ENCODE assay signal across 3 fruit fly cellular contexts in genomic region chr3R:14431887-14432286, dm6.
A peak's percentile ranks its signal among the peaks of the same experiment; 100 is the strongest.
TF ChIP-seq lines count a peak whose summit lies in the region.

No protein-coding gene starts in this region.

- TF ChIP-seq CTCF in whole organism, embryonic (GFP tag; optimal IDR thresholded peaks at IDR 0.05; lab: Kevin White, UChicago): no peak

TF ChIP-seq in whole organism, embryonic, 481 proteins besides CTCF, POLR2A, EP300 and RAD21:
- TF ChIP-seq CG17361 (GFP tag; IDR thresholded peaks at IDR 0.05; lab: Robert Waterston, UW): no peak
- TF ChIP-seq zfh1 (GFP tag; IDR thresholded peaks at IDR 0.05; lab: Robert Waterston, UW): 0 out of 3 replicates have a peak, but pooled peaks have one; percentile 3
- TF ChIP-seq Bgb (GFP tag; IDR thresholded peaks at IDR 0.05; lab: Robert Waterston, UW; ENCODE audit: partially characterized antibody): no peak
- TF ChIP-seq run (tag; optimal IDR thresholded peaks at IDR 0.05; lab: Kevin White, UChicago): no peak
- TF ChIP-seq CG4707 (GFP tag; optimal IDR thresholded peaks at IDR 0.05; lab: Kevin White, UChicago): no peak
- TF ChIP-seq Ets65A (GFP tag; lab: Kevin White, UChicago): peak; percentile 84
- peak; percentile 67 for TF ChIP-seq CG8478 (optimal IDR thresholded peaks at IDR 0.05; lab: Kevin White, UChicago)
- TF ChIP-seq CG7271 (tag; optimal IDR thresholded peaks at IDR 0.05; lab: Kevin White, UChicago): no peak
- TF ChIP-seq ci (GFP tag; IDR thresholded peaks at IDR 0.05; lab: Robert Waterston, UW): 0 out of 3 replicates have a peak, but pooled peaks have one; percentile 16
- no peak for TF ChIP-seq phol (tag; optimal IDR thresholded peaks at IDR 0.05; lab: Kevin White, UChicago)

TF ChIP-seq in whole organism, prepupa, 60 proteins besides CTCF, POLR2A, EP300 and RAD21:
- peak in 1 of 2 experiments; percentile 7 for TF ChIP-seq ss (GFP tag; optimal IDR thresholded peaks at IDR 0.05; lab: Kevin White, UChicago)
- TF ChIP-seq Hr4 (GFP tag; optimal IDR thresholded peaks at IDR 0.05; lab: Kevin White, UChicago): no peak
- peak; percentile 36 for TF ChIP-seq net (GFP tag; optimal IDR thresholded peaks at IDR 0.05; lab: Kevin White, UChicago)
- TF ChIP-seq CG3919 (GFP tag; optimal IDR thresholded peaks at IDR 0.05; lab: Kevin White, UChicago): peak; percentile 73
- no peak for TF ChIP-seq CG10631 (GFP tag; optimal IDR thresholded peaks at IDR 0.05; lab: Kevin White, UChicago)
- 0 out of 3 replicates have a peak, but pooled peaks have one; percentile 15 for TF ChIP-seq CG6163 (GFP tag; IDR thresholded peaks at IDR 0.05; lab: Robert Waterston, UW)
- no peak for TF ChIP-seq vri (GFP tag; optimal IDR thresholded peaks at IDR 0.05; lab: Kevin White, UChicago)
- no peak for TF ChIP-seq Ets21C (GFP tag; optimal IDR thresholded peaks at IDR 0.05; lab: Kevin White, UChicago)
- no peak for TF ChIP-seq cyc (GFP tag; optimal IDR thresholded peaks at IDR 0.05; lab: Kevin White, UChicago)
- no peak for TF ChIP-seq Smox (GFP tag; optimal IDR thresholded peaks at IDR 0.05; lab: Kevin White, UChicago)
- no peak for TF ChIP-seq Sox15 (GFP tag; optimal IDR thresholded peaks at IDR 0.05; lab: Kevin White, UChicago)
- TF ChIP-seq achi (GFP tag; optimal IDR thresholded peaks at IDR 0.05; lab: Kevin White, UChicago): no peak
- no peak for TF ChIP-seq CG11762 (GFP tag; optimal IDR thresholded peaks at IDR 0.05; lab: Kevin White, UChicago; ENCODE audit: insufficient read depth)
- TF ChIP-seq CG9139 (GFP tag; optimal IDR thresholded peaks at IDR 0.05; lab: Kevin White, UChicago): no peak
- no peak for TF ChIP-seq CG8632 (GFP tag; optimal IDR thresholded peaks at IDR 0.05; lab: Kevin White, UChicago)
- TF ChIP-seq Gug (GFP tag; IDR thresholded peaks at IDR 0.05; lab: Robert Waterston, UW): no peak
- peak; percentile 59 for TF ChIP-seq dsx (GFP tag; optimal IDR thresholded peaks at IDR 0.05; lab: Kevin White, UChicago; ENCODE audit: poor library complexity, severe bottlenecking)
- no peak for TF ChIP-seq OdsH (GFP tag; optimal IDR thresholded peaks at IDR 0.05; lab: Kevin White, UChicago)
- no peak for TF ChIP-seq Blimp-1 (GFP tag; optimal IDR thresholded peaks at IDR 0.05; lab: Kevin White, UChicago)
- TF ChIP-seq CG11902 (GFP tag; optimal IDR thresholded peaks at IDR 0.05; lab: Kevin White, UChicago): no peak
- no peak for TF ChIP-seq Hr39 (GFP tag; optimal IDR thresholded peaks at IDR 0.05; lab: Kevin White, UChicago)
- no peak for TF ChIP-seq pdm3 (GFP tag; optimal IDR thresholded peaks at IDR 0.05; lab: Kevin White, UChicago)
- no peak for TF ChIP-seq salr (GFP tag; optimal IDR thresholded peaks at IDR 0.05; lab: Kevin White, UChicago)
- TF ChIP-seq CG32006 (GFP tag; optimal IDR thresholded peaks at IDR 0.05; lab: Kevin White, UChicago): no peak
- no peak for TF ChIP-seq CG6854 (GFP tag; optimal IDR thresholded peaks at IDR 0.05; lab: Kevin White, UChicago)
- TF ChIP-seq CG31627 (GFP tag; optimal IDR thresholded peaks at IDR 0.05; lab: Kevin White, UChicago): no peak
- no peak for TF ChIP-seq topi (GFP tag; optimal IDR thresholded peaks at IDR 0.05; lab: Kevin White, UChicago)
- TF ChIP-seq CG7368 (GFP tag; optimal IDR thresholded peaks at IDR 0.05; lab: Kevin White, UChicago): no peak
- TF ChIP-seq esn (GFP tag; optimal IDR thresholded peaks at IDR 0.05; lab: Kevin White, UChicago): no peak
- peak; percentile 24 for TF ChIP-seq Eip78C (GFP tag; lab: Kevin White, UChicago)
TF ChIP-seq in whole organism, prepupa: peak in this region for 6.

TF ChIP-seq in whole organism, pupa, 21 proteins besides CTCF, POLR2A, EP300 and RAD21:
- no peak for TF ChIP-seq CG8159 (tag; optimal IDR thresholded peaks at IDR 0.05; lab: Kevin White, UChicago)
- TF ChIP-seq CG34367 (tag; optimal IDR thresholded peaks at IDR 0.05; lab: Kevin White, UChicago): no peak
- TF ChIP-seq CG12605 (GFP tag; IDR thresholded peaks at IDR 0.05; lab: Robert Waterston, UW): no peak
- peak; percentile 86 for TF ChIP-seq CG13204 (GFP tag; optimal IDR thresholded peaks at IDR 0.05; lab: Kevin White, UChicago)
- no peak; the same call in 1 of the 2 replicates for TF ChIP-seq Ets98B (GFP tag; IDR thresholded peaks at IDR 0.05; lab: Robert Waterston, UW)
- no peak for TF ChIP-seq CG15710 (tag; optimal IDR thresholded peaks at IDR 0.05; lab: Kevin White, UChicago)
- TF ChIP-seq D1 (tag; optimal IDR thresholded peaks at IDR 0.05; lab: Kevin White, UChicago): no peak
- no peak for TF ChIP-seq CG8301 (tag; optimal IDR thresholded peaks at IDR 0.05; lab: Kevin White, UChicago)
- peak; percentile 20; the same call in 1 of the 3 replicates for TF ChIP-seq CG4496 (GFP tag; IDR thresholded peaks at IDR 0.05; lab: Robert Waterston, UW)
- no peak for TF ChIP-seq fd96Ca (GFP tag; IDR thresholded peaks at IDR 0.05; lab: Robert Waterston, UW)
- no peak for TF ChIP-seq CG32121 (GFP tag; IDR thresholded peaks at IDR 0.05; lab: Robert Waterston, UW)
